Worm (Caenorhabditis elegans): ENCODE results near the gene ugt-5.

- TF ChIP-seq F37D6.2 (tag; optimal IDR thresholded peaks at IDR 0.05) (no peak), dve-1 (tag; optimal IDR thresholded peaks at IDR 0.05; ENCODE audit: insufficient read depth) (peak; percentile 52), nhr-102 (tag; optimal IDR thresholded peaks at IDR 0.05) (no peak)
Observed at ce11 chrV:12815386-12815785, 22.6 kb upstream of the ugt-5 start.
